Worm (Caenorhabditis elegans) whole organism, L2 larva: ENCODE data around the gene ztf-30.

Source experiments
- fos-1 ChIP-seq: fragments of 150-350 bp; optimal IDR thresholded peaks from 2 replicates; lab custom pipeline; 2014; ENCODE audit warnings: missing biosample characterization, missing genetic modification characterization
- mbf-1 ChIP-seq: sonication (generic microtip); optimal IDR thresholded peaks from 2 replicates; lab custom pipeline; 2017; ENCODE audit warnings: missing biosample characterization, missing genetic modification characterization
- nhr-11 ChIP-seq: fragments of 150-350 bp; optimal IDR thresholded peaks from 2 replicates; lab custom pipeline; 2014; ENCODE audit warnings: missing biosample characterization, missing genetic modification characterization
- nhr-77 ChIP-seq: fragments of 150-350 bp; optimal IDR thresholded peaks from 2 replicates; lab custom pipeline; 2014; ENCODE audit warnings: missing biosample characterization, missing genetic modification characterization

DNA sequence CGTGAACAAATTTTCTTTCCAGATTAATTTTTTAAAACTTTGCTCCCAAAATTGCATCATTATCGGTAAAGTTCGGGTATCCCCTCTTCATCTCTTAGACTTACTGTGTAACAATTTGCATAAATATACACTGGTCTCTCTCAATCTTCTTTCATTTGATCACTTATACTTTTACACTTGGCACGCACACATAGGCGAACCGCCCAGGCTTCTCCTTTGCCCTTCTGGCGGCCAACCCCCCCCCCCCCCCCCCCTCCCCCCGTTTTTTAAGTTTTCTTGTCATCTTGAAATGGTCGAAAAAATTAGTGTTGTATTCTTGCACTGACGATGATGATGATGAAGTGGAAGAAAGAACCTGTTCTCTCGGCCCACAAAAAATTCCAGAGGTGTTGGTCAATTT, 27.4 kb downstream of the ztf-30 start:
- TF ChIP-seq fos-1 (no peak), nhr-11 (tag; lab: Kevin White, UChicago) (no peak), nhr-77 (tag; lab: Kevin White, UChicago) (no peak), mbf-1 (tag; lab: Kevin White, UChicago) (no peak)
